ENCODE assay signal across 3 fruit fly cellular contexts in the genomic region with DNA sequence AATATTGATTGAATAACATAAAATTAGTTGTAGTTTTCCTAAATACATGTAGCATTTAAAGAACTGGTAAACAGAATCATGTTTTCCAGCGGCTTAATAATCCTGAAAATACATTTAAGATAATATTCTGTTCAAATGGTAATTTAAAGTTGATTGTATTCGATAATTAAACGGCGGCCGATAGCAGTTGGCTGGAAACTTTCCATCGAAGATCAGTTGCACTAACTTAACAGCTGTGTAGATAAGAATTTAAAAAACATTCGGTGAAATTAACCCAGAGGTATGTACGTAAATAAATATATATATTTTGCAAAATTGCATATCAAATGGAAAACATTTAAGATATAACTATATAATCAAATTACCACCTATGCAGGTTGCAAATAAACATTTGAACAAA.
A peak's percentile ranks its signal among the peaks of the same experiment; 100 is the strongest.
TF ChIP-seq lines count a peak whose summit lies in the region.

A gene (plus strand): TSS at position 212 of the 400 bp plus-strand sequence.

- TF ChIP-seq CTCF in whole organism, embryonic (GFP tag; optimal IDR thresholded peaks at IDR 0.05; lab: Kevin White, UChicago) = no peak

TF ChIP-seq in whole organism, embryonic, 481 proteins besides CTCF, POLR2A, EP300 and RAD21 (continues in another document):
- TF ChIP-seq pzg (GFP tag; optimal IDR thresholded peaks at IDR 0.05; lab: Kevin White, UChicago) = peak; percentile 17
- no peak for TF ChIP-seq Bgb (GFP tag; IDR thresholded peaks at IDR 0.05; lab: Robert Waterston, UW; ENCODE audit: partially characterized antibody)
- TF ChIP-seq CG4328 (GFP tag; optimal IDR thresholded peaks at IDR 0.05; lab: Kevin White, UChicago) = no peak
- TF ChIP-seq crol (GFP tag; IDR thresholded peaks at IDR 0.05; lab: Robert Waterston, UW) = no peak
- no peak for TF ChIP-seq CG12769 (tag; optimal IDR thresholded peaks at IDR 0.05; lab: Kevin White, UChicago)
- no peak for TF ChIP-seq D (optimal IDR thresholded peaks at IDR 0.05; lab: Kevin White, UChicago)
- no peak for TF ChIP-seq D (GFP tag; optimal IDR thresholded peaks at IDR 0.05; lab: Kevin White, UChicago)
- TF ChIP-seq ssp (GFP tag; IDR thresholded peaks at IDR 0.05; lab: Robert Waterston, UW) = no peak
- no peak for TF ChIP-seq Nf-YC (tag; optimal IDR thresholded peaks at IDR 0.05; lab: Kevin White, UChicago)
- no peak for TF ChIP-seq fd96Cb (tag; optimal IDR thresholded peaks at IDR 0.05; lab: Kevin White, UChicago)
- TF ChIP-seq CG32532 (GFP tag; IDR thresholded peaks at IDR 0.05; lab: Robert Waterston, UW) = no peak
- no peak for TF ChIP-seq CG6689 (GFP tag; IDR thresholded peaks at IDR 0.05; lab: Robert Waterston, UW)
- TF ChIP-seq CG7963 (GFP tag; IDR thresholded peaks at IDR 0.05; lab: Robert Waterston, UW; ENCODE audit: partially characterized antibody) = peak; percentile 13; the same call in 2 of the 3 replicates
- no peak for TF ChIP-seq cg (GFP tag; optimal IDR thresholded peaks at IDR 0.05; lab: Kevin White, UChicago)
- TF ChIP-seq CG12071 (GFP tag; optimal IDR thresholded peaks at IDR 0.05; lab: Kevin White, UChicago) = no peak
- no peak for TF ChIP-seq CG10565 (GFP tag; optimal IDR thresholded peaks at IDR 0.05; lab: Kevin White, UChicago)
- peak; percentile 80 for TF ChIP-seq E2f2 (GFP tag; IDR thresholded peaks at IDR 0.05; lab: Robert Waterston, UW)
- no peak for TF ChIP-seq her (GFP tag; optimal IDR thresholded peaks at IDR 0.05; lab: Kevin White, UChicago)
- TF ChIP-seq Scr (GFP tag; IDR thresholded peaks at IDR 0.05; lab: Robert Waterston, UW; ENCODE audit: partially characterized antibody) = 0 out of 2 replicates have a peak, but pooled peaks have one; percentile 32
- TF ChIP-seq CG10431 (GFP tag; optimal IDR thresholded peaks at IDR 0.05; lab: Kevin White, UChicago) = no peak
- no peak for TF ChIP-seq oc (tag; optimal IDR thresholded peaks at IDR 0.05; lab: Kevin White, UChicago)
- peak; percentile 69 for TF ChIP-seq Dp (GFP tag; optimal IDR thresholded peaks at IDR 0.05; lab: Kevin White, UChicago)
- TF ChIP-seq CG6791 (GFP tag; IDR thresholded peaks at IDR 0.05; lab: Robert Waterston, UW; ENCODE audit: partially characterized antibody) = peak; percentile 15; the same call in 2 of the 3 replicates
- no peak for TF ChIP-seq insv (GFP tag; optimal IDR thresholded peaks at IDR 0.05; lab: Kevin White, UChicago)
- no peak for TF ChIP-seq Bdp1 (GFP tag; optimal IDR thresholded peaks at IDR 0.05; lab: Kevin White, UChicago)
- no peak for TF ChIP-seq Mes4 (GFP tag; optimal IDR thresholded peaks at IDR 0.05; lab: Kevin White, UChicago)
- TF ChIP-seq sisA (GFP tag; IDR thresholded peaks at IDR 0.05; lab: Robert Waterston, UW) = no peak
- TF ChIP-seq pum (GFP tag; optimal IDR thresholded peaks at IDR 0.05; lab: Kevin White, UChicago) = no peak

TF ChIP-seq in whole organism, prepupa, 60 proteins besides CTCF, POLR2A, EP300 and RAD21:
- no peak for TF ChIP-seq CG32006 (GFP tag; optimal IDR thresholded peaks at IDR 0.05; lab: Kevin White, UChicago)
- TF ChIP-seq CG6792 (GFP tag; optimal IDR thresholded peaks at IDR 0.05; lab: Kevin White, UChicago) = no peak
- no peak for TF ChIP-seq esn (GFP tag; optimal IDR thresholded peaks at IDR 0.05; lab: Kevin White, UChicago)
- peak; percentile 46 for TF ChIP-seq svp (GFP tag; lab: Kevin White, UChicago)

TF ChIP-seq in whole organism, wandering third instar larva, 38 proteins besides CTCF, POLR2A, EP300 and RAD21:
- TF ChIP-seq Hr78 (GFP tag; optimal IDR thresholded peaks at IDR 0.05; lab: Kevin White, UChicago) (no peak), sage (GFP tag; optimal IDR thresholded peaks at IDR 0.05; lab: Kevin White, UChicago) (peak; percentile 41), Rel (GFP tag; optimal IDR thresholded peaks at IDR 0.05; lab: Kevin White, UChicago) (no peak), Rel (tag; optimal IDR thresholded peaks at IDR 0.05; lab: Kevin White, UChicago) (no peak), psq (GFP tag; optimal IDR thresholded peaks at IDR 0.05; lab: Kevin White, UChicago) (no peak)
